Fruit fly (Drosophila melanogaster): ENCODE measurements around the gene CG10182.

CG10182 gene

dm6 chr3R:23598934-23599333 is 9.3 kb upstream of the CG10182 start, which contains the start of gene CG10183:
TSS of gene CG10183 (minus strand) at chr3R:23599034.
- no peak for TF ChIP-seq fkh (GFP tag; optimal IDR thresholded peaks at IDR 0.05)
- no peak for TF ChIP-seq CG3919 (GFP tag; optimal IDR thresholded peaks at IDR 0.05)
- TF ChIP-seq Met (GFP tag; optimal IDR thresholded peaks at IDR 0.05), result no peak
- no peak for TF ChIP-seq Sox15 (GFP tag; optimal IDR thresholded peaks at IDR 0.05)
- no peak for TF ChIP-seq CG6163 (GFP tag; IDR thresholded peaks at IDR 0.05)
- no peak for TF ChIP-seq CG15336 (GFP tag; IDR thresholded peaks at IDR 0.05)
- no peak for TF ChIP-seq CG8119 (GFP tag; IDR thresholded peaks at IDR 0.05)
- TF ChIP-seq Hr4 (GFP tag; optimal IDR thresholded peaks at IDR 0.05), result no peak
- TF ChIP-seq fd85E (GFP tag; optimal IDR thresholded peaks at IDR 0.05), result no peak
- TF ChIP-seq Eip75B (GFP tag; optimal IDR thresholded peaks at IDR 0.05), result no peak
- TF ChIP-seq CG11762 (GFP tag; optimal IDR thresholded peaks at IDR 0.05; ENCODE audit: insufficient read depth), result no peak
- no peak for TF ChIP-seq CG34406 (GFP tag; optimal IDR thresholded peaks at IDR 0.05)
- no peak for TF ChIP-seq achi (GFP tag; optimal IDR thresholded peaks at IDR 0.05)

dm6 chr3R:23596173-23596572 is 6.6 kb upstream of the CG10182 start, which contains the start of gene CG16723:
TSS of gene CG16723 (minus strand) at chr3R:23596273.
- TF ChIP-seq Blimp-1 (GFP tag; optimal IDR thresholded peaks at IDR 0.05) (no peak), topi (GFP tag; optimal IDR thresholded peaks at IDR 0.05) (no peak), CG34406 (GFP tag; optimal IDR thresholded peaks at IDR 0.05) (no peak), svp (GFP tag) (peak; percentile 22), esn (GFP tag; optimal IDR thresholded peaks at IDR 0.05) (no peak), Eip93F (GFP tag; optimal IDR thresholded peaks at IDR 0.05) (no peak), achi (GFP tag; optimal IDR thresholded peaks at IDR 0.05) (no peak)

- TF ChIP-seq net (GFP tag; optimal IDR thresholded peaks at IDR 0.05) (no peak), CG3919 (GFP tag; optimal IDR thresholded peaks at IDR 0.05) (no peak), dsx (GFP tag; optimal IDR thresholded peaks at IDR 0.05; ENCODE audit: poor library complexity, severe bottlenecking) (no peak), salr (GFP tag; optimal IDR thresholded peaks at IDR 0.05) (no peak), CG15336 (GFP tag; IDR thresholded peaks at IDR 0.05) (no peak), CG6163 (GFP tag; IDR thresholded peaks at IDR 0.05) (no peak), lz (GFP tag; optimal IDR thresholded peaks at IDR 0.05) (no peak), vri (GFP tag; optimal IDR thresholded peaks at IDR 0.05) (no peak), CG1621 (tag; optimal IDR thresholded peaks at IDR 0.05) (no peak), Eip93F (GFP tag; optimal IDR thresholded peaks at IDR 0.05) (no peak), esn (GFP tag; optimal IDR thresholded peaks at IDR 0.05) (no peak), Hr39 (GFP tag; optimal IDR thresholded peaks at IDR 0.05) (no peak), CG16779 (tag; optimal IDR thresholded peaks at IDR 0.05) (no peak), Blimp-1 (GFP tag; optimal IDR thresholded peaks at IDR 0.05) (no peak), Met (GFP tag; optimal IDR thresholded peaks at IDR 0.05) (no peak), fd59A (GFP tag; optimal IDR thresholded peaks at IDR 0.05) (no peak), CG8319 (GFP tag; optimal IDR thresholded peaks at IDR 0.05) (no peak), ss (GFP tag; optimal IDR thresholded peaks at IDR 0.05) (no peak), CG7368 (GFP tag; optimal IDR thresholded peaks at IDR 0.05) (no peak), Hr38 (GFP tag; optimal IDR thresholded peaks at IDR 0.05) (no peak)
These were observed 3.0 kb upstream of the CG10182 start, which contains the start of gene CG33337 for dm6 chr3R:23592669-23593068. TSS of gene CG33337 (minus strand) at chr3R:23592769.

dm6 chr3R:23576618-23577017 is 13.0 kb downstream of the CG10182 start:
- TF ChIP-seq Sox15 (GFP tag; optimal IDR thresholded peaks at IDR 0.05) (no peak), CG11294 (GFP tag; IDR thresholded peaks at IDR 0.05) (no peak), acj6 (GFP tag; optimal IDR thresholded peaks at IDR 0.05) (no peak), CG6163 (GFP tag; IDR thresholded peaks at IDR 0.05) (no peak), fd85E (GFP tag; optimal IDR thresholded peaks at IDR 0.05) (no peak), fkh (GFP tag; optimal IDR thresholded peaks at IDR 0.05) (no peak), spab (GFP tag; optimal IDR thresholded peaks at IDR 0.05) (no peak), esn (GFP tag; optimal IDR thresholded peaks at IDR 0.05) (no peak), CG16779 (tag; optimal IDR thresholded peaks at IDR 0.05) (no peak)

Measured in whole organism, prepupa.